Fruit fly (Drosophila melanogaster) whole organism, embryonic: Measurements from ENCODE around the gene CG9628.

ENCODE experiments used
- Bdp1 ChIP-seq: fragments of 200-800 bp; sonication (Bioruptor generic); optimal IDR thresholded peaks from 3 replicates; lab custom pipeline; 2016; ENCODE audit warnings: missing biosample characterization, missing genetic modification characterization
- Bgb ChIP-seq: fragments of 200-800 bp; sonication (Bioruptor generic); IDR thresholded peaks from 2 replicates; pipeline ENCODE4 v1.3.6; 2022; ENCODE audit warnings: missing biosample characterization, missing genetic modification characterization; ENCODE audit not compliant: partially characterized antibody
- Blimp-1 ChIP-seq: fragments of 200-800 bp; sonication (Bioruptor generic); optimal IDR thresholded peaks from 3 replicates; lab custom pipeline; 2018; ENCODE audit warnings: missing biosample characterization, missing genetic modification characterization, mild to moderate bottlenecking, moderate library complexity, missing genetic modification reagents
- C15 ChIP-seq: fragments of 200-800 bp; sonication (Bioruptor generic); IDR thresholded peaks from 3 replicates; pipeline ENCODE4 v1.3.6; 2022; ENCODE audit warnings: missing biosample characterization, missing genetic modification characterization
- CG10565 ChIP-seq: fragments of 200-800 bp; sonication (Bioruptor generic); optimal IDR thresholded peaks from 3 replicates; lab custom pipeline; 2016; ENCODE audit warnings: missing biosample characterization, mild to moderate bottlenecking, missing genetic modification characterization
- CG11093 ChIP-seq: fragments of 200-800 bp; sonication (Bioruptor generic); IDR thresholded peaks from 3 replicates; pipeline ENCODE4 v1.3.6; 2022; ENCODE audit warnings: missing biosample characterization, missing genetic modification characterization
- CG11504 ChIP-seq: fragments of 200-800 bp; sonication (Bioruptor generic); optimal IDR thresholded peaks from 3 replicates; lab custom pipeline; 2019; ENCODE audit warnings: missing biosample characterization, mild to moderate bottlenecking, missing genetic modification characterization, moderate library complexity
- CG12236 ChIP-seq: fragments of 200-800 bp; sonication (Bioruptor generic); optimal IDR thresholded peaks from 2 replicates; lab custom pipeline; 2016; ENCODE audit warnings: missing biosample characterization, missing genetic modification characterization
- CG13296 ChIP-seq: fragments of 200-800 bp; sonication (Bioruptor generic); optimal IDR thresholded peaks from 3 replicates; lab custom pipeline; 2018; ENCODE audit warnings: missing biosample characterization, mild to moderate bottlenecking, missing genetic modification characterization
- CG15514 ChIP-seq: fragments of 200-800 bp; sonication (Bioruptor generic); optimal IDR thresholded peaks from 3 replicates; lab custom pipeline; 2017; ENCODE audit warnings: missing biosample characterization, missing genetic modification characterization, mild to moderate bottlenecking, moderate library complexity, missing genetic modification reagents
- CG18599 ChIP-seq: fragments of 200-800 bp; sonication (Bioruptor generic); optimal IDR thresholded peaks from 3 replicates; lab custom pipeline; 2017; ENCODE audit warnings: missing biosample characterization, missing genetic modification characterization, mild to moderate bottlenecking, moderate library complexity, missing genetic modification reagents
- CG2889 ChIP-seq: fragments of 200-800 bp; sonication (Bioruptor generic); IDR thresholded peaks from 3 replicates; pipeline ENCODE4 v1.3.6; 2022; ENCODE audit warnings: missing biosample characterization, missing genetic modification characterization
- CG30403 ChIP-seq: fragments of 200-800 bp; sonication (Bioruptor generic); optimal IDR thresholded peaks from 3 replicates; lab custom pipeline; 2016; ENCODE audit warnings: missing biosample characterization, missing genetic modification characterization
- CG30431 ChIP-seq: fragments of 200-800 bp; sonication (Bioruptor generic); optimal IDR thresholded peaks from 2 replicates; lab custom pipeline; 2017; ENCODE audit warnings: missing biosample characterization, missing genetic modification characterization
- CG31388 ChIP-seq: fragments of 200-800 bp; sonication (Bioruptor generic); optimal IDR thresholded peaks from 2 replicates; lab custom pipeline; 2016; ENCODE audit warnings: missing biosample characterization, missing genetic modification characterization
- CG33557 ChIP-seq: fragments of 200-800 bp; sonication (Bioruptor generic); optimal IDR thresholded peaks from 2 replicates; lab custom pipeline; 2019; ENCODE audit warnings: missing biosample characterization, mild to moderate bottlenecking, missing genetic modification characterization, moderate library complexity
- CG3847 ChIP-seq: fragments of 200-800 bp; sonication (Bioruptor generic); IDR thresholded peaks from 2 replicates; pipeline ENCODE4 v1.3.6; 2022; ENCODE audit warnings: missing biosample characterization, missing genetic modification characterization
- CG4730 ChIP-seq: fragments of 200-800 bp; sonication (Bioruptor generic); IDR thresholded peaks from 2 replicates; pipeline ENCODE4 v1.3.6; 2022; ENCODE audit warnings: missing biosample characterization, missing genetic modification characterization
- CG5953 ChIP-seq: fragments of 200-800 bp; sonication (Bioruptor generic); IDR thresholded peaks from 2 replicates; pipeline ENCODE4 v1.3.6; 2022; ENCODE audit warnings: missing biosample characterization, missing genetic modification characterization
- CG6654 ChIP-seq: fragments of 200-800 bp; sonication (Bioruptor generic); optimal IDR thresholded peaks from 2 replicates; lab custom pipeline; 2017; ENCODE audit warnings: missing biosample characterization, mild to moderate bottlenecking, missing genetic modification characterization
- CG6791 ChIP-seq: fragments of 200-800 bp; sonication (Bioruptor generic); IDR thresholded peaks from 3 replicates; pipeline ENCODE4 v1.3.6; 2022; ENCODE audit warnings: missing biosample characterization, missing genetic modification characterization; ENCODE audit not compliant: partially characterized antibody
- CG6813 ChIP-seq: fragments of 200-800 bp; sonication (Bioruptor generic); optimal IDR thresholded peaks from 2 replicates; lab custom pipeline; 2017; ENCODE audit warnings: missing biosample characterization, missing genetic modification characterization, mild to moderate bottlenecking, moderate library complexity, missing genetic modification reagents
- CG7372 ChIP-seq: fragments of 200-800 bp; sonication (Bioruptor generic); IDR thresholded peaks from 2 replicates; pipeline ENCODE4 v1.3.6; 2022; ENCODE audit warnings: missing biosample characterization, missing genetic modification characterization
- CG7786 ChIP-seq: fragments of 200-800 bp; sonication (Bioruptor generic); optimal IDR thresholded peaks from 2 replicates; lab custom pipeline; 2016; ENCODE audit warnings: missing biosample characterization, missing genetic modification characterization
- CG7839 ChIP-seq: fragments of 200-800 bp; sonication (Bioruptor generic); optimal IDR thresholded peaks from 3 replicates; lab custom pipeline; 2018; ENCODE audit warnings: missing biosample characterization, mild to moderate bottlenecking, missing genetic modification characterization, moderate library complexity
- CG7963 ChIP-seq: fragments of 200-800 bp; sonication (Bioruptor generic); IDR thresholded peaks from 3 replicates; pipeline ENCODE4 v1.3.6; 2022; ENCODE audit warnings: missing biosample characterization, missing genetic modification characterization; ENCODE audit not compliant: partially characterized antibody
- Camta ChIP-seq: fragments of 200-800 bp; sonication (Bioruptor generic); optimal IDR thresholded peaks from 2 replicates; lab custom pipeline; 2016; ENCODE audit warnings: missing biosample characterization, missing genetic modification characterization
- CrebB ChIP-seq: fragments of 200-800 bp; sonication (Bioruptor generic); optimal IDR thresholded peaks from 3 replicates; lab custom pipeline; 2018; ENCODE audit warnings: missing biosample characterization, mild to moderate bottlenecking, missing genetic modification characterization
- Dad ChIP-seq: fragments of 200-800 bp; sonication (Bioruptor generic); optimal IDR thresholded peaks from 3 replicates; lab custom pipeline; 2016; ENCODE audit warnings: missing biosample characterization, missing genetic modification characterization
- Dbx ChIP-seq: fragments of 200-800 bp; sonication (Bioruptor generic); IDR thresholded peaks from 3 replicates; pipeline ENCODE4 v1.3.6; 2022; ENCODE audit warnings: missing biosample characterization, missing genetic modification characterization
- Dip2 ChIP-seq: fragments of 200-800 bp; sonication (Bioruptor generic); IDR thresholded peaks from 2 replicates; pipeline ENCODE4 v1.3.6; 2022; ENCODE audit warnings: missing biosample characterization, missing genetic modification characterization
- Doc2 ChIP-seq: fragments of 200-800 bp; sonication (Bioruptor generic); IDR thresholded peaks from 2 replicates; pipeline ENCODE4 v1.3.6; 2022; ENCODE audit warnings: missing biosample characterization, missing genetic modification characterization
- Gug ChIP-seq: fragments of 200-800 bp; sonication (Bioruptor generic); IDR thresholded peaks from 4 replicates; pipeline ENCODE4 v1.3.6; 2022; ENCODE audit warnings: missing biosample characterization, missing genetic modification characterization
- ap ChIP-seq: fragments of 200-800 bp; sonication (Bioruptor generic); IDR thresholded peaks from 2 replicates; pipeline ENCODE4 v1.3.6; 2022; ENCODE audit warnings: missing biosample characterization, missing genetic modification characterization
- ase ChIP-seq: fragments of 200-800 bp; sonication (Bioruptor generic); IDR thresholded peaks from 3 replicates; pipeline ENCODE4 v1.3.6; 2022; ENCODE audit warnings: missing biosample characterization, missing genetic modification characterization
- chif ChIP-seq, 2 experiments: fragments of 200-800 bp; sonication (Bioruptor generic); optimal IDR thresholded peaks; 3 replicates each; lab custom pipeline; 2016; ENCODE audit warnings: missing biosample characterization in 2 of 2, missing genetic modification characterization in 2 of 2
- chinmo ChIP-seq: fragments of 200-800 bp; sonication (Bioruptor generic); IDR thresholded peaks from 4 replicates; pipeline ENCODE4 v1.3.6; 2022; ENCODE audit warnings: missing biosample characterization, missing genetic modification characterization; ENCODE audit not compliant: partially characterized antibody
- dmrt11E ChIP-seq: fragments of 200-800 bp; sonication (Bioruptor generic); optimal IDR thresholded peaks from 3 replicates; lab custom pipeline; 2018; ENCODE audit warnings: missing biosample characterization, mild to moderate bottlenecking, missing genetic modification characterization, moderate library complexity
- ewg ChIP-seq: fragments of 200-800 bp; sonication (Bioruptor generic); optimal IDR thresholded peaks from 3 replicates; lab custom pipeline; 2017; ENCODE audit warnings: mild to moderate bottlenecking, missing biosample characterization, missing genetic modification reagents, missing genetic modification characterization
- fd64A ChIP-seq: fragments of 200-800 bp; sonication (Bioruptor generic); optimal IDR thresholded peaks from 3 replicates; lab custom pipeline; 2018; ENCODE audit warnings: missing biosample characterization, mild to moderate bottlenecking, missing genetic modification characterization
- gem ChIP-seq: fragments of 200-800 bp; sonication (Bioruptor generic); optimal IDR thresholded peaks from 2 replicates; lab custom pipeline; 2019; ENCODE audit warnings: missing biosample characterization, mild to moderate bottlenecking, missing genetic modification characterization, moderate library complexity
- grn ChIP-seq: fragments of 200-800 bp; sonication (Bioruptor generic); optimal IDR thresholded peaks from 3 replicates; lab custom pipeline; 2017; ENCODE audit warnings: missing biosample characterization, missing genetic modification characterization
- h ChIP-seq: fragments of >200 bp; optimal IDR thresholded peaks from 2 replicates; lab custom pipeline; 2017
- otp ChIP-seq: fragments of 200-800 bp; sonication (Bioruptor generic); IDR thresholded peaks from 3 replicates; pipeline ENCODE4, ENCODE4 v1.3.6; 2022; ENCODE audit warnings: missing biosample characterization, missing genetic modification characterization
- pb ChIP-seq: fragments of 200-800 bp; sonication (Bioruptor generic); optimal IDR thresholded peaks from 3 replicates; lab custom pipeline; 2016; ENCODE audit warnings: missing biosample characterization, missing genetic modification characterization
- psq ChIP-seq: fragments of 200-800 bp; sonication (Bioruptor generic); optimal IDR thresholded peaks from 2 replicates; lab custom pipeline; 2017; ENCODE audit warnings: missing biosample characterization, missing genetic modification characterization
- so ChIP-seq: fragments of 200-800 bp; sonication (Bioruptor generic); IDR thresholded peaks from 3 replicates; pipeline ENCODE4 v1.3.6; 2022; ENCODE audit warnings: missing biosample characterization, missing genetic modification characterization
- trh ChIP-seq: fragments of 200-800 bp; sonication (Bioruptor generic); optimal IDR thresholded peaks from 2 replicates; lab custom pipeline; 2016; ENCODE audit warnings: missing biosample characterization, missing genetic modification characterization
- tup ChIP-seq: fragments of 200-800 bp; sonication (Bioruptor generic); optimal IDR thresholded peaks from 2 replicates; lab custom pipeline; 2016; ENCODE audit warnings: missing biosample characterization, mild to moderate bottlenecking, missing genetic modification characterization, moderate library complexity
- vvl ChIP-seq: fragments of 200-800 bp; sonication (Bioruptor generic); IDR thresholded peaks from 2 replicates; pipeline ENCODE4 v1.3.6; 2022; ENCODE audit warnings: missing biosample characterization, missing genetic modification characterization
- wek ChIP-seq: fragments of 200-800 bp; sonication (Bioruptor generic); optimal IDR thresholded peaks from 3 replicates; lab custom pipeline; 2018; ENCODE audit warnings: missing biosample characterization, mild to moderate bottlenecking, missing genetic modification characterization, moderate library complexity
- yki ChIP-seq: fragments of >200 bp; optimal IDR thresholded peaks from 3 replicates; lab custom pipeline; 2018
- z ChIP-seq: fragments of 200-800 bp; sonication (Bioruptor generic); IDR thresholded peaks from 3 replicates; pipeline ENCODE4 v1.3.6; 2022; ENCODE audit warnings: missing biosample characterization, missing genetic modification characterization

Gene CG9628

DNA sequence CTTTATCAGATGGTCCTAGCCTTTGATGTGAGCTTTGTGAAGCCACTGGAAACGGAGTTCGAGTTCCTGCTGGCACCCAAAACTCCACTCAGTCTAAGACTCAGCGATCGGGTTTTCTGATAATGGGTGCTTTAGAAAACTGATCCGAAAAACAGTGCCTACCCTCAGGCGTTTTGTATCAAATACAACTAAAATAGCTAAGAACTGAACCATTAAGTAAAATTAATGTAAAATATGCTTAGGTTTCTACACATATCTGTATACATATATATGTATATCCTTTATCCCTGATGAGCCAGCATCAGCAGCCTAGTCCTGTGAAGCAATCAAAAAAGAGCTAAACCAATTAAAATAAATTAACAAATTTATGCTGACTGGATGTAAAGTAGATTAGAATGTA lies 1.1 kb upstream of the CG9628 start (continued):
- TF ChIP-seq CG7786 (GFP tag; lab: Kevin White, UChicago) (no peak), dmrt11E (tag; lab: Kevin White, UChicago) (no peak), CG18599 (GFP tag; lab: Kevin White, UChicago) (no peak), Dbx (no peak), CG7372 (GFP tag; lab: Robert Waterston, UW) (no peak), tup (GFP tag; lab: Kevin White, UChicago) (no peak), wek (GFP tag; lab: Kevin White, UChicago) (no peak), CrebB (tag; lab: Kevin White, UChicago) (no peak), CG6791 (GFP tag; lab: Robert Waterston, UW) (peak; percentile 67; the same call in 2 of the 3 replicates), Dad (GFP tag; lab: Kevin White, UChicago) (no peak), CG11504 (tag; lab: Kevin White, UChicago) (no peak), CG15514 (no peak), CG6654 (GFP tag; lab: Kevin White, UChicago) (no peak), CG10565 (no peak), CG4730 (GFP tag; lab: Robert Waterston, UW) (no peak), otp (GFP tag; lab: Robert Waterston, UW) (no peak), CG3847 (GFP tag; lab: Robert Waterston, UW) (no peak), psq (GFP tag; lab: Kevin White, UChicago) (no peak), Bdp1 (GFP tag; lab: Kevin White, UChicago) (no peak), grn (peak; percentile 77), yki (lab: Kevin White, UChicago) (peak; percentile 21), vvl (no peak), CG11093 (GFP tag; lab: Robert Waterston, UW) (no peak), CG7963 (GFP tag; lab: Robert Waterston, UW) (no peak), Camta (no peak), CG31388 (GFP tag; lab: Kevin White, UChicago) (no peak), Gug (GFP tag; lab: Robert Waterston, UW) (no peak), CG7839 (tag; lab: Kevin White, UChicago) (no peak), CG2889 (GFP tag; lab: Robert Waterston, UW) (no peak), h (no peak), ewg (GFP tag; lab: Kevin White, UChicago) (no peak), CG5953 (GFP tag; lab: Robert Waterston, UW) (no peak), CG6813 (GFP tag; lab: Kevin White, UChicago) (no peak), CG13296 (GFP tag; lab: Kevin White, UChicago) (no peak), ase (GFP tag; lab: Robert Waterston, UW) (no peak), CG33557 (GFP tag; lab: Kevin White, UChicago) (no peak), Blimp-1 (GFP tag; lab: Kevin White, UChicago) (no peak), pb (GFP tag; lab: Kevin White, UChicago) (no peak), Dip2 (no peak), C15 (no peak), z (no peak), chinmo (0 out of 4 replicates have a peak, but pooled peaks have one; percentile 39), CG30431 (GFP tag; lab: Kevin White, UChicago) (no peak), so (GFP tag; lab: Robert Waterston, UW) (no peak), chif (GFP tag; optimal IDR thresholded peaks at IDR 0.05; lab: Kevin White, UChicago) (no peak), ap (GFP tag; lab: Robert Waterston, UW) (no peak), CG30403 (GFP tag; lab: Kevin White, UChicago) (no peak), Doc2 (GFP tag; lab: Robert Waterston, UW) (no peak), fd64A (no peak), CG12236 (no peak), trh (no peak), Bgb (GFP tag; lab: Robert Waterston, UW) (peak; percentile 47; the same call in 1 of the 2 replicates), gem (tag; lab: Kevin White, UChicago) (no peak)
